Worm (Caenorhabditis elegans) whole organism, L4/young adult: Measurements from ENCODE around the gene F26A1.19.

Experiments used
- W03F9.2 ChIP-seq: fragments of 150-350 bp; optimal IDR thresholded peaks from 2 replicates; lab custom pipeline; 2014; ENCODE audit warnings: missing biosample characterization, missing genetic modification characterization
- dao-5 ChIP-seq: sonication (generic microtip); optimal IDR thresholded peaks from 2 replicates; lab custom pipeline; 2016; ENCODE audit warnings: missing genotype, missing genetic modification characterization, moderate library complexity, missing compliant biosample characterization
- him-1 ChIP-seq: sonication (generic microtip); optimal IDR thresholded peaks from 2 replicates; lab custom pipeline; 2016; ENCODE audit warnings: missing genotype, missing genetic modification reagents, missing genetic modification characterization, missing compliant biosample characterization

The F26A1.19 gene

DNA sequence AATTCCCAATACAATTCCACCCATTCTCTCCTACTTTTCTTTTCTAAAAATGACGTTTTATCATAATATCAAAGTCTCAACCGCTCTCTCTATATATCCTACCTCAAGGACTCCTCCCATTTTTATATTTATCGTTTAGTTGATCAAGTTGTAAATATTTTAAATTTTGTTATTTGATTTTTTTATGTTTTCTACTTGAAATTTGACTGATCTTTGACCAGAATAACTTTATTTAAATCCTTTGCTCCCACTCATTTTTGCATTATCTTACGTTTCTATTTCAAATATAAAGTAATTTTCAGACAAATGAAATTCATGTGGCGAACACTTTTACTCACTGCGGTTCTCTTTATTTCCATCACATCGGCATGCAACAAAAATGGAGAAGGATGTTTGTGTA is at the start of gene F26A1.19, which contains the start of gene acbp-7:
F26A1.19 (plus strand) TSS at position 303 of the 400 bp plus-strand sequence.
acbp-7 (plus strand) TSS at position 301 of the 400 bp plus-strand sequence.
- no peak for TF ChIP-seq him-1 (tag; lab: Kevin White, UChicago)
- TF ChIP-seq W03F9.2 (tag; lab: Kevin White, UChicago): no peak
- TF ChIP-seq dao-5 (tag; lab: Kevin White, UChicago): no peak

DNA sequence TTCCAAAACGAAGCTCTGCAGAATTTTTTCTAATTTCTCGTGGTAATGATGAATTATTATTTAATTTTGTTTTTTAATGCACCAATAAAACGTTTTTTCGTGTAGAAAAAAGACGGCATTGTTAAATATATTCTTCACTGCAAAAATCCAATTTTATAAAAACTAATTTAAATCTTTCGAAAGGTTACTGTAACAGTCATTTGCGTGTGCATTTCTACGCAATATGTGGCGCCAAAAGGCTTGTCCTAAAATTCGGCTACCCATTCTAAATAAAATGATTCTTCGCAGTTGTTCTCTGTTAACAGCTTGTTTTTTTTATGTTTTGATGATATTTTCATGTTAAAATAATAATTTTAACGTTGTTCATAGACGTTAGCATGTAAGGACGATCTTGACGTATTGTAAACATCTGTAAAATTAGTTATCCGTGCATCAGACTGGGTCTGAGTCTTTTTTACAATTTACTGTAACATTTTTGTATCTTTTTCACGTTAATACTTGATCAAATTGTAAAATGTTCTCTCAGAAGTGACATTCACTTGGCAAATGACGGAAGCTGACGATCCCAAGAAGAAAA is 44.9 kb upstream of the F26A1.19 start, which contains the start of gene mip-1:
mip-1 (plus strand) TSS at position 527 of the 577 bp plus-strand sequence.
- no peak for TF ChIP-seq him-1 (tag; lab: Kevin White, UChicago)
- no peak for TF ChIP-seq W03F9.2 (tag; lab: Kevin White, UChicago)
- TF ChIP-seq dao-5 (tag; lab: Kevin White, UChicago): no peak

- TF ChIP-seq dao-5 (tag; lab: Kevin White, UChicago) (no peak), W03F9.2 (tag; lab: Kevin White, UChicago) (peak; percentile 33)
Observed at ce11 chrIII:4796039-4796438, 41.5 kb upstream of the F26A1.19 start.

DNA sequence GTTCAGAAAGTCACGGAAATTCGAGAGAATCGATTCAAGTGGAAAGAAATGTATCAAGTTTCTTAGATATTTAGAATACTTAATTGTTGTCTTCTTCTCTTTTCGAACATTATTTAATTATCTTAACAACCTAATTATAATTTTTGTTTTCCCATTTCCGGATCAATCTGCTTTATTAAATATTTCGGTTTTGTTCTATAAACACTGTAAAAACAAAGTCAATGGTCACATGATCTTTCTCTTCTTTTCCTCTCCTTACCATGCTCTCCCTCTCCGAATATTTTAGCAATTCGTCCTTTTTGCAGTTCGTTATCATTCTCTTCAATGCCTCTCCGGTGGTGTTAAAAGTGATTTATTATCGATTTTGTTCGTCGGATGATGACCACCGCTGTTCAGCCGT is 41.0 kb upstream of the F26A1.19 start, which contains the start of gene tag-325:
tag-325 (plus strand) TSS at position 301 of the 400 bp plus-strand sequence.
- TF ChIP-seq W03F9.2 (tag; lab: Kevin White, UChicago): no peak
- TF ChIP-seq dao-5 (tag; lab: Kevin White, UChicago): no peak
- TF ChIP-seq him-1 (tag; lab: Kevin White, UChicago): no peak

DNA sequence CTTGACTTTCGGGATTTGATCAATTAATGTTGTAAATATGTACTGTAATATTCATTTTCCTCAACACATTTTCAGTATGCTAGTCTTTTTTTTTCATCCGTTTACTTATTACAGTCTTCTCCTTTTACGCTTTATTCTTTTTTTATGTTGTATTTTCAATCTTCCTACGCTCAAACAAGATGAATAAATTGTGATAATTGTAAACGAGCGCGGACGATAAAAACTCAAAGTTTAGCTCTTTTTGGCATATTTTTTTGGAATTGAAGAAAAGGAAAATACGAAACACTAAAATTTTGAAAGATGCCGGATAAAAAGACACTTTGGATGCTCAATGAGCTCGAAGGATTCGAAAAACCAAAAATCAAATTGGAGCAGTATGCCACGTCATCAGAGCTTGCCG is 34.8 kb upstream of the F26A1.19 start, which contains the start of gene metl-5:
metl-5 (plus strand) TSS at position 301 of the 400 bp plus-strand sequence.
- TF ChIP-seq him-1 (tag; lab: Kevin White, UChicago) (no peak), W03F9.2 (tag; lab: Kevin White, UChicago) (no peak), dao-5 (tag; lab: Kevin White, UChicago) (no peak)

DNA sequence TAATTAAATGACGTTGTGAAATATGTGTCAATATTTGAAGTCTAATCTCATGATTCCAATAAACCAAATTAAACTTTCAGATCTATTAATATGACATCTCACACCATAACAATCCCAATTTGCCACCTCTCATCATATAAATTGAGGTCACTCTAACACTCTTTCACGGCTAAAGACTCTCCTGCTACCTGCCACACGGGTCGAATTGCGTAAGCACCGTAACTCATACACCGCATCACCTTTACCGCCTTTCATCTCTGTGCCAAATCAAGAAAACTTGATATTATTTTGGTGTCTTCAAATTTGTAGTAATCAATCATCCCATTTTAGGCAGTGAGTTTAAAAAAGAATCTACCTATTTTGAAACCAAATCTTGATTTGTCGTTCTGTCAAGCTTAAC is 31.2 kb upstream of the F26A1.19 start:
- TF ChIP-seq dao-5 (tag; lab: Kevin White, UChicago): no peak
- no peak for TF ChIP-seq him-1 (tag; lab: Kevin White, UChicago)
- TF ChIP-seq W03F9.2 (tag; lab: Kevin White, UChicago): no peak

DNA sequence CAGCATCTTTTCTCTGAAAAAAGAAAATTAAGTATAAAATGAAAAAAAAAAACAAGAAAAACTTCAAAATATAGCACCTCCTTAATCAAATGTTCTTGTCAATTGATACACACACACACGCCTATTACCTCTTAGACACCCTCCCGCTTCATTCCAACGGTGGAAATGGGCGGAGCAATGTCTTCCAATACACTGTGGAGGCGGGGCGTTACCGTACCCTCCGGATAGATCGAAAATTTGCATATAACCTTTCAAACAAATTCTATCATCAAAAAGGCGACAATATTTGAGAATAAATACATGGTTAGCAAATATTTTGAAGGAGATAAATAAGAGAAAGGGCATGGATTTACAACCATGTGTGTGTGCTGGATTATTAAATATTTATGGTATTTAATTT is 29.4 kb upstream of the F26A1.19 start:
- TF ChIP-seq W03F9.2 (tag; lab: Kevin White, UChicago) (no peak), him-1 (tag; lab: Kevin White, UChicago) (no peak), dao-5 (tag; lab: Kevin White, UChicago) (no peak)

DNA sequence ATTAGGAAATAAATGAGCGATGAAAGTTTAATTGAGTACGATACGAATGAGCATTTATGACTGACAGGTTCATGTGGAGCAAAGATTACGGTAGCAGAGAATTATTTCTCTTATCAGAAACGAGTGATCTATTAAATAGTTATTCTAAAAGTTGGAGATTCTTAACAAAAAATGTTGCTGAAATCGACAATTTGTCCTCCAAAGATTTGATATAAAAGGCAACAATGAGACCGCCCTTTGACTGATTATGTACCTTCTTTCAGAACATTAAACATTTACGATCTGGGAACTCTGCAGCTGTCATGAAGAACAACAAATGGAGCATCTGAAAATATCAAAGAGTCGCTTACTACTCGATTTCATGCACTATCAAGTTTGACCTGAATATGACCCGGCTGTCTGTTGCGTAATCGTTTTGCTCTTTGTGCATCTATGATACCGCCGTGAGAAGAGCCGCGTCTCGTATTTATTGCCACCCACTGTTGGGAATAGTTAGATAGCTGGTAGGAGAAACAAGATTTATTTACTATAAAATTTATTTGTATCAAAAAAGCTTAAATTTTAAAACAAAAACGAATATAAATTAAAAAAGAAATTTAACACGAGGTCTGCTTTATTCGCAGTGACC is 27.9 kb upstream of the F26A1.19 start, which contains the start of gene pal-1:
pal-1 (minus strand) TSS at position 51 of the 628 bp plus-strand sequence.
- TF ChIP-seq W03F9.2 (tag; lab: Kevin White, UChicago): no peak

DNA sequence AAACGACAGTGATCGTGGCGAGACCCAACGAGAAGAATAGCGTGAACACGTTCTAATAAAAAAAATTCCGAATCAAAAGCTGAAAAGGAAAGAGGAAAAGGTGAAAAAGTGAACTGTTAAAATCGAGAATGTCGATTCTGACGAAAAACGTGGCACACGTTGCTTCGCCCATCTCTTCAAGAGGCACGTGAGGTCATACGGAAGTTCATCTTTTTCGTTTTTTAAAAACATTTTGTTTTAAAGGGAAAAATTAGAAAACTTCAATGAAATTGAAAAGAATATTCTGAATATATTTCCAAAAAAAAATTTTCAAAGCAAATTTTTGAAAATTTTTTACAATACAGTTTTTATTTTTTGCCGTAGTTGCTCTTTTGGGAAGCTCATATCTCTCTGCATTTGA is 26.3 kb upstream of the F26A1.19 start, which contains the start of gene C38D4.7:
C38D4.7 (minus strand) TSS at position 101 of the 400 bp plus-strand sequence.
- TF ChIP-seq him-1 (tag; lab: Kevin White, UChicago) (no peak), dao-5 (tag; lab: Kevin White, UChicago) (no peak), W03F9.2 (tag; lab: Kevin White, UChicago) (no peak)

- TF ChIP-seq W03F9.2 (tag; lab: Kevin White, UChicago): no peak
- TF ChIP-seq dao-5 (tag; lab: Kevin White, UChicago): no peak
- TF ChIP-seq him-1 (tag; lab: Kevin White, UChicago): no peak
Observed at ce11 chrIII:4814730-4815129, 22.8 kb upstream of the F26A1.19 start, which contains the start of gene arl-6. Gene arl-6, minus strand, starts transcription at chrIII:4814830.

DNA sequence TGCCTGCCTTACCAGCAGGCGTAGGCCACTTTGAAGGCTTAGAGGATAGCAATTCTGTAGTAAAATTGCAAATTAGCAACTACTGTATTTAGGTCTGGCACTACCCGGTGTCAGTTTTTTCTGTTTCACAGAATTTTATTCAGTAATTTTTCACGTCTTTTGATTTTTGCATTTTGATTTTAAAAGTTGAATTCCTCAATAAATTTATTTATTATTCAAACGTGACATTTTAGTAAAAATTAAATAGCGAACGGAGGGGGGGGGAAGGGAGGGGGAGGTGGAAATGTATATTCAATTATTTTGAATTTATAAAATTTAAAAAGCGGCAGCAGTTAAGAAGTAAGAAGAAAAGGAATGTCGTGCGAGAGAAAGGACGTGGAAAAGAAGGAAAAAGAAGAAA is 20.3 kb upstream of the F26A1.19 start, which contains the start of gene F26A1.4:
F26A1.4 (plus strand) TSS at position 301 of the 400 bp plus-strand sequence.
- TF ChIP-seq him-1 (tag; lab: Kevin White, UChicago): no peak
- TF ChIP-seq dao-5 (tag; lab: Kevin White, UChicago): no peak
- TF ChIP-seq W03F9.2 (tag; lab: Kevin White, UChicago): no peak

ce11 chrIII:4819843-4820242 is 17.7 kb upstream of the F26A1.19 start, which contains the start of gene F26A1.7:
Gene F26A1.7, minus strand, starts transcription at chrIII:4819943.
- TF ChIP-seq W03F9.2 (tag; lab: Kevin White, UChicago) (no peak), dao-5 (tag; lab: Kevin White, UChicago) (no peak), him-1 (tag; lab: Kevin White, UChicago) (no peak)

DNA sequence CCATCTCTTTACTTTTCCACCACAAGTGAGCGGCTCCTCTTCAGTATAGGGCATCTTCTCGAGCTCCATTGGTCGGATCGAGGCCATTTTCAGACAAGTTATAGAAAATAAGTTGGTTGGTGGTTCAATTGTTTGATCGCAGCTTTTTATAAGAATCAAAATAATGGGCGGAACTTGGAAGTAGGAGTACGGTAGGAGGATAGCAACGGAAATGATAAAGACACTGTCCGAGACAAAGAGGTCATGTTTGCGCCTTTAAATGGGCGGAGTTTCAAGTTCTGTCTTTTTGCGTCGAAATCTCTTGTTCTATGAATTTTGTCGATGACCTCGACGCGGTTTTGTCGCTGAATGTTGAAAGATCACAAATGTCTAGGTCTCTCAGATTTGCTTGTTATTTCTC is 15.4 kb upstream of the F26A1.19 start, which contains the start of gene F26A1.8:
F26A1.8 (minus strand) TSS at position 101 of the 400 bp plus-strand sequence.
- TF ChIP-seq him-1 (tag; lab: Kevin White, UChicago) (no peak), W03F9.2 (tag; lab: Kevin White, UChicago) (no peak), dao-5 (tag; lab: Kevin White, UChicago) (no peak)
